Fruit fly (Drosophila melanogaster) whole organism, embryonic: Measurements from ENCODE around the gene Prosbeta6.
A peak's percentile ranks its signal among the peaks of the same experiment; 100 is the strongest.

ENCODE experiments used
- B-H1 ChIP-seq: fragments of 200-800 bp; sonication (Bioruptor generic); IDR thresholded peaks from 3 replicates; pipeline ENCODE4 v1.3.6; 2022; ENCODE audit warnings: missing biosample characterization, missing genetic modification characterization
- C15 ChIP-seq: fragments of 200-800 bp; sonication (Bioruptor generic); IDR thresholded peaks from 3 replicates; pipeline ENCODE4 v1.3.6; 2022; ENCODE audit warnings: missing biosample characterization, missing genetic modification characterization
- CG10267 ChIP-seq: fragments of 200-800 bp; sonication (Bioruptor generic); optimal IDR thresholded peaks from 2 replicates; lab custom pipeline; 2018; ENCODE audit warnings: missing biosample characterization, mild to moderate bottlenecking, missing genetic modification characterization, moderate library complexity
- CG10366 ChIP-seq: fragments of 200-800 bp; sonication (Bioruptor generic); IDR thresholded peaks from 2 replicates; pipeline ENCODE4 v1.3.6; 2022; ENCODE audit warnings: missing biosample characterization, missing genetic modification characterization
- CG10565 ChIP-seq: fragments of 200-800 bp; sonication (Bioruptor generic); optimal IDR thresholded peaks from 3 replicates; lab custom pipeline; 2016; ENCODE audit warnings: missing biosample characterization, mild to moderate bottlenecking, missing genetic modification characterization
- CG11560 ChIP-seq: fragments of 200-800 bp; sonication (Bioruptor generic); IDR thresholded peaks from 3 replicates; pipeline ENCODE4 v1.3.6; 2022; ENCODE audit warnings: missing biosample characterization, missing genetic modification characterization
- CG11723 ChIP-seq: fragments of 200-800 bp; sonication (Bioruptor generic); optimal IDR thresholded peaks from 2 replicates; lab custom pipeline; 2017; ENCODE audit warnings: missing biosample characterization, mild to moderate bottlenecking, missing genetic modification characterization
- CG12155 ChIP-seq: fragments of 200-800 bp; sonication (Bioruptor generic); optimal IDR thresholded peaks from 3 replicates; lab custom pipeline; 2016; ENCODE audit warnings: missing biosample characterization, missing genetic modification characterization
- CG15073 ChIP-seq: fragments of 200-800 bp; sonication (Bioruptor generic); optimal IDR thresholded peaks from 2 replicates; lab custom pipeline; 2016; ENCODE audit warnings: missing biosample characterization, missing genetic modification characterization
- CG15269 ChIP-seq: fragments of 200-800 bp; sonication (Bioruptor generic); optimal IDR thresholded peaks from 2 replicates; lab custom pipeline; 2018; ENCODE audit warnings: missing biosample characterization, mild to moderate bottlenecking, missing genetic modification characterization, moderate library complexity
- CG1603 ChIP-seq: fragments of 200-800 bp; sonication (Bioruptor generic); optimal IDR thresholded peaks from 2 replicates; lab custom pipeline; 2019; ENCODE audit warnings: missing biosample characterization, mild to moderate bottlenecking, missing genetic modification characterization, moderate library complexity
- CG16779 ChIP-seq: fragments of 200-800 bp; sonication (Bioruptor generic); IDR thresholded peaks from 2 replicates; pipeline ENCODE4 v1.3.6; 2022; ENCODE audit warnings: missing biosample characterization, missing genetic modification characterization
- CG16813 ChIP-seq: fragments of 200-800 bp; sonication (Bioruptor generic); IDR thresholded peaks from 3 replicates; pipeline ENCODE4 v1.3.6; 2022; ENCODE audit warnings: missing biosample characterization, missing genetic modification characterization; ENCODE audit not compliant: partially characterized antibody
- CG18599 ChIP-seq: fragments of 200-800 bp; sonication (Bioruptor generic); optimal IDR thresholded peaks from 3 replicates; lab custom pipeline; 2017; ENCODE audit warnings: missing biosample characterization, missing genetic modification characterization, mild to moderate bottlenecking, moderate library complexity, missing genetic modification reagents
- CG2116 ChIP-seq: fragments of 200-800 bp; sonication (Bioruptor generic); optimal IDR thresholded peaks from 3 replicates; lab custom pipeline; 2018; ENCODE audit warnings: missing biosample characterization, mild to moderate bottlenecking, missing genetic modification characterization
- CG2889 ChIP-seq: fragments of 200-800 bp; sonication (Bioruptor generic); IDR thresholded peaks from 3 replicates; pipeline ENCODE4 v1.3.6; 2022; ENCODE audit warnings: missing biosample characterization, missing genetic modification characterization
- CG30020 ChIP-seq: fragments of 200-800 bp; optimal IDR thresholded peaks from 2 replicates; lab custom pipeline; 2019; ENCODE audit warnings: missing biosample characterization, mild to moderate bottlenecking, missing genetic modification characterization, moderate library complexity
- CG33213 ChIP-seq: fragments of 200-800 bp; sonication (Bioruptor generic); optimal IDR thresholded peaks from 3 replicates; lab custom pipeline; 2016; ENCODE audit warnings: missing biosample characterization, missing genetic modification characterization
- CG3995 ChIP-seq: fragments of 200-800 bp; sonication (Bioruptor generic); optimal IDR thresholded peaks from 3 replicates; lab custom pipeline; 2016; ENCODE audit warnings: missing biosample characterization, missing genetic modification characterization
- CG4854 ChIP-seq: fragments of 200-800 bp; sonication (Bioruptor generic); optimal IDR thresholded peaks from 2 replicates; lab custom pipeline; 2016; ENCODE audit warnings: missing biosample characterization, missing genetic modification characterization, inconsistent platforms
- CG6254 ChIP-seq: fragments of 200-800 bp; sonication (Bioruptor generic); optimal IDR thresholded peaks from 3 replicates; lab custom pipeline; 2017; ENCODE audit warnings: mild to moderate bottlenecking, missing biosample characterization, missing genetic modification reagents, missing genetic modification characterization
- CG7372 ChIP-seq: fragments of 200-800 bp; sonication (Bioruptor generic); IDR thresholded peaks from 2 replicates; pipeline ENCODE4 v1.3.6; 2022; ENCODE audit warnings: missing biosample characterization, missing genetic modification characterization
- CG8089 ChIP-seq: fragments of 200-800 bp; sonication (Bioruptor generic); optimal IDR thresholded peaks from 3 replicates; lab custom pipeline; 2016; ENCODE audit warnings: missing biosample characterization, missing genetic modification characterization
- CG8765 ChIP-seq: fragments of 200-800 bp; sonication (Bioruptor generic); IDR thresholded peaks from 2 replicates; pipeline ENCODE4 v1.3.6; 2022; ENCODE audit warnings: missing biosample characterization, missing genetic modification characterization
- CoRest ChIP-seq: fragments of 200-800 bp; sonication (Bioruptor generic); optimal IDR thresholded peaks from 3 replicates; lab custom pipeline; 2018; ENCODE audit warnings: missing biosample characterization, mild to moderate bottlenecking, missing genetic modification characterization, moderate library complexity
- Dip2 ChIP-seq: fragments of 200-800 bp; sonication (Bioruptor generic); IDR thresholded peaks from 2 replicates; pipeline ENCODE4 v1.3.6; 2022; ENCODE audit warnings: missing biosample characterization, missing genetic modification characterization
- Dll ChIP-seq: fragments of 200-800 bp; sonication (Bioruptor generic); IDR thresholded peaks from 4 replicates; pipeline ENCODE4 v1.3.6; 2022; ENCODE audit warnings: missing biosample characterization, missing genetic modification characterization; ENCODE audit not compliant: partially characterized antibody
- Doc3 ChIP-seq: fragments of 200-800 bp; sonication (Bioruptor generic); IDR thresholded peaks from 3 replicates; pipeline ENCODE4 v1.3.6; 2022; ENCODE audit warnings: missing biosample characterization, missing genetic modification characterization; ENCODE audit not compliant: partially characterized antibody
- Mrtf ChIP-seq: fragments of 200-800 bp; sonication (Bioruptor generic); IDR thresholded peaks from 3 replicates; pipeline ENCODE4 v1.3.6; 2022; ENCODE audit warnings: missing biosample characterization, missing genetic modification characterization
- Sin3A ChIP-seq: fragments of >200 bp; optimal IDR thresholded peaks from 2 replicates; lab custom pipeline; 2018
- YL-1 ChIP-seq: fragments of 200-800 bp; sonication (Bioruptor generic); optimal IDR thresholded peaks from 3 replicates; lab custom pipeline; 2017; ENCODE audit warnings: missing biosample characterization, mild to moderate bottlenecking, missing genetic modification characterization
- bab2 ChIP-seq: fragments of 200-800 bp; sonication (Bioruptor generic); optimal IDR thresholded peaks from 2 replicates; lab custom pipeline; 2016; ENCODE audit warnings: missing biosample characterization, missing genetic modification characterization
- bigmax ChIP-seq: fragments of 200-800 bp; sonication (Bioruptor generic); optimal IDR thresholded peaks from 2 replicates; lab custom pipeline; 2018; ENCODE audit warnings: missing biosample characterization, mild to moderate bottlenecking, missing genetic modification characterization
- cad ChIP-seq: fragments of >200 bp; optimal IDR thresholded peaks from 2 replicates; lab custom pipeline; 2017; ENCODE audit warnings: missing biosample characterization, missing genetic modification characterization
- cg ChIP-seq: fragments of 200-800 bp; sonication (Bioruptor generic); optimal IDR thresholded peaks from 3 replicates; lab custom pipeline; 2019; ENCODE audit warnings: missing biosample characterization, mild to moderate bottlenecking, missing genetic modification characterization, moderate library complexity
- danr ChIP-seq: fragments of 200-800 bp; sonication (Bioruptor generic); IDR thresholded peaks from 2 replicates; pipeline ENCODE4 v1.3.6; 2022; ENCODE audit warnings: missing biosample characterization, missing genetic modification characterization
- dati ChIP-seq: fragments of 200-800 bp; sonication (Bioruptor generic); IDR thresholded peaks from 2 replicates; pipeline ENCODE4 v1.3.6; 2022; ENCODE audit warnings: missing biosample characterization, missing genetic modification characterization
- ham ChIP-seq: fragments of 200-800 bp; sonication (Bioruptor generic); IDR thresholded peaks from 2 replicates; pipeline ENCODE4 v1.3.6; 2022; ENCODE audit warnings: missing biosample characterization, missing genetic modification characterization
- jing ChIP-seq: fragments of 200-800 bp; sonication (Bioruptor generic); optimal IDR thresholded peaks from 2 replicates; lab custom pipeline; 2018; ENCODE audit warnings: missing biosample characterization, mild to moderate bottlenecking, missing genetic modification characterization
- lmd ChIP-seq: fragments of 200-800 bp; sonication (Bioruptor generic); IDR thresholded peaks from 2 replicates; pipeline ENCODE4 v1.3.6; 2022; ENCODE audit warnings: missing biosample characterization, missing genetic modification characterization
- nmo ChIP-seq: fragments of 200-800 bp; sonication (Bioruptor generic); optimal IDR thresholded peaks from 2 replicates; lab custom pipeline; 2018; ENCODE audit warnings: missing biosample characterization, mild to moderate bottlenecking, missing genetic modification characterization, moderate library complexity
- pfk ChIP-seq: fragments of 200-800 bp; sonication (Bioruptor generic); optimal IDR thresholded peaks from 2 replicates; lab custom pipeline; 2018; ENCODE audit warnings: missing biosample characterization, mild to moderate bottlenecking, missing genetic modification characterization, moderate library complexity
- pum ChIP-seq: fragments of 200-800 bp; sonication (Bioruptor generic); optimal IDR thresholded peaks from 2 replicates; lab custom pipeline; 2016; ENCODE audit warnings: missing biosample characterization, missing genetic modification characterization
- pzg ChIP-seq: fragments of 200-800 bp; sonication (Bioruptor generic); optimal IDR thresholded peaks from 3 replicates; lab custom pipeline; 2018; ENCODE audit warnings: missing biosample characterization, mild to moderate bottlenecking, missing genetic modification characterization, moderate library complexity
- sd ChIP-seq: fragments of 200-800 bp; sonication (Bioruptor generic); optimal IDR thresholded peaks from 3 replicates; lab custom pipeline; 2018; ENCODE audit warnings: missing biosample characterization, mild to moderate bottlenecking, missing genetic modification characterization, moderate library complexity
- tio ChIP-seq: fragments of 200-800 bp; sonication (Bioruptor generic); optimal IDR thresholded peaks from 2 replicates; lab custom pipeline; 2017; ENCODE audit warnings: missing biosample characterization, missing genetic modification characterization, inconsistent platforms
- tup ChIP-seq: fragments of 200-800 bp; sonication (Bioruptor generic); optimal IDR thresholded peaks from 2 replicates; lab custom pipeline; 2016; ENCODE audit warnings: missing biosample characterization, mild to moderate bottlenecking, missing genetic modification characterization, moderate library complexity
- unc-4 ChIP-seq: fragments of 200-800 bp; sonication (Bioruptor generic); IDR thresholded peaks from 2 replicates; pipeline ENCODE4 v1.3.6; 2022; ENCODE audit warnings: missing biosample characterization, missing genetic modification characterization; ENCODE audit not compliant: partially characterized antibody
- vnd ChIP-seq: fragments of 200-800 bp; sonication (Bioruptor generic); IDR thresholded peaks from 3 replicates; pipeline ENCODE4 v1.3.6; 2022; ENCODE audit warnings: missing biosample characterization, missing genetic modification characterization; ENCODE audit not compliant: partially characterized antibody
- vvl ChIP-seq: fragments of 200-800 bp; sonication (Bioruptor generic); IDR thresholded peaks from 2 replicates; pipeline ENCODE4 v1.3.6; 2022; ENCODE audit warnings: missing biosample characterization, missing genetic modification characterization

Prosbeta6 gene

DNA sequence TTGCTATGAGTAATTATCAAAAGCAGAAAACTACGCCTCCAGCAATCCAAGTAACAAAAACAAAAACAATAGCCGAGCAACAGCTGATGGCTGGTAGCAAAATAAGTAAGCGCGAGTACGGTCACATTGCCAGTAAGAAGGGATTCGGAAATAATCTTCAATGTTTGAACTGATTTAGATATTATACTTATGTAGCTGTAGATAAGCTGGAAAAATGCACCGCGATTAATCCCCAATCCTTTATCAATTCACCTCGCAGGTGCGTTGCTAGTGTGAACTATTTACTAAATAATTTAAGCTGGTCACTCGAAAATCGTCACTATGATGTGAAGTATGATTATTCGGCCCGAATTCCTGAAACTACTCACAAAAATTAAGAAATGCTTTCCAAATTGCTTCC lies 23.2 kb downstream of the Prosbeta6 start, which contains the start of the genes Syx8 and CG32163 (continued):
- 0 out of 3 replicates have a peak, but pooled peaks have one; percentile 31 for TF ChIP-seq Doc3 (GFP tag; lab: Robert Waterston, UW)
- TF ChIP-seq danr, result no peak
- no peak for TF ChIP-seq CG6254
- TF ChIP-seq CG10267 (tag; lab: Kevin White, UChicago), result peak; percentile 33
- TF ChIP-seq CG11723, result no peak
- TF ChIP-seq Sin3A (lab: Kevin White, UChicago), result peak; percentile 52
- peak; percentile 91 for TF ChIP-seq CG3995 (GFP tag; lab: Kevin White, UChicago)
- TF ChIP-seq CG8089 (GFP tag; lab: Kevin White, UChicago), result no peak
- TF ChIP-seq, all 482 proteins: peak for 43

DNA sequence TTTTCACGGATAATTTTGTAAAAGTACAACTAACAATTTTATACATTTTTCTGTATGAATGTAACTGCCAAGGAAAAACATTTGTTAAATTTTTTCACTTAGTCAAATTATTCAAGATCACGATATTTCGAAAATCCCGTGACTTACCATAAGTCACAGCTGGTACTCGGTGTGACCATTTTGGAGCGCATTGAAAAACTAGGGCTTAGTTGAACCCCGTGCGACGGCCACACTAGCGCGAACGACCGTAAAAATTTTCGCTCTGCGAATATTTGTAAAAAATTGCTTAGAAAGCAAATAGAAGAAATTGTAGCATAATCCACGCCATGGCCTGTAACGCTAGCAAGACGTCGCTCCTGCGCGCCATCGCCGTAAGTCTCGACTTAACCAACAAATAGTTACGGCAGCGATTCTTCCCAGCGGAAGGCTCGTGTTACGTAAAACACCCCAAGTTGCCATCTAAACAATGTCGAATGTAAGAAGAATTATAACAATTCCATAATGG lies 26.1 kb downstream of the Prosbeta6 start, which contains the start of gene UQCR-C2:
UQCR-C2 (plus strand) TSS at position 51 of the 505 bp plus-strand sequence.
- TF ChIP-seq CG16779 (GFP tag; lab: Robert Waterston, UW) (no peak), vnd (GFP tag; lab: Robert Waterston, UW) (no peak), nmo (peak; percentile 42), tio (GFP tag; lab: Kevin White, UChicago) (no peak), CG15073 (no peak), bigmax (GFP tag; lab: Kevin White, UChicago) (peak; percentile 86), CG1603 (tag; lab: Kevin White, UChicago) (peak; percentile 79), CG2116 (GFP tag; lab: Kevin White, UChicago) (peak; percentile 44), pum (GFP tag; lab: Kevin White, UChicago) (no peak), CG18599 (GFP tag; lab: Kevin White, UChicago) (no peak), tup (no peak), sd (tag; lab: Kevin White, UChicago) (peak; percentile 63), pzg (GFP tag; lab: Kevin White, UChicago) (peak; percentile 93), YL-1 (peak; percentile 92), pfk (GFP tag; lab: Kevin White, UChicago) (no peak), CG7372 (GFP tag; lab: Robert Waterston, UW) (no peak), CG15269 (no peak), CG30020 (tag; lab: Kevin White, UChicago) (peak; percentile 47), CG12155 (no peak), dati (GFP tag; lab: Robert Waterston, UW) (no peak), CG10565 (GFP tag; lab: Kevin White, UChicago) (no peak), cad (GFP tag; lab: Kevin White, UChicago) (no peak), CG33213 (peak; percentile 71), cg (GFP tag; lab: Kevin White, UChicago) (no peak), bab2 (GFP tag; lab: Kevin White, UChicago) (no peak), lmd (GFP tag; lab: Robert Waterston, UW) (0 out of 2 replicates have a peak, but pooled peaks have one; percentile 6), Mrtf (GFP tag; lab: Robert Waterston, UW) (no peak), unc-4 (GFP tag; lab: Robert Waterston, UW) (peak; percentile 38; the same call in 1 of the 2 replicates), CG4854 (GFP tag; lab: Kevin White, UChicago) (no peak), jing (GFP tag; lab: Kevin White, UChicago) (no peak), B-H1 (GFP tag; lab: Robert Waterston, UW) (no peak), CoRest (tag; lab: Kevin White, UChicago) (peak; percentile 40), vvl (GFP tag; lab: Robert Waterston, UW) (peak; percentile 49), CG11560 (tag; lab: Robert Waterston, UW) (no peak), CG16813 (peak; percentile 52; the same call in 2 of the 3 replicates), CG10366 (GFP tag; lab: Robert Waterston, UW) (no peak), ham (no peak), CG2889 (GFP tag; lab: Robert Waterston, UW) (no peak), CG8765 (no peak), C15 (GFP tag; lab: Robert Waterston, UW) (no peak), Dip2 (GFP tag; lab: Robert Waterston, UW) (no peak), Dll (no peak)
